Worm (Caenorhabditis elegans) whole organism, late embryonic: ENCODE results near the gene egl-44.

ENCODE experiments used
- ama-1 ChIP-seq: fragments of 150-350 bp; optimal IDR thresholded peaks from 2 replicates; lab custom pipeline; 2014
- ceh-22 ChIP-seq: sonication (generic microtip); optimal IDR thresholded peaks from 2 replicates; lab custom pipeline; 2017; ENCODE audit warnings: missing biosample characterization, missing genetic modification characterization
- ceh-6 ChIP-seq: fragments of 200-800 bp; sonication (Bioruptor generic); optimal IDR thresholded peaks from 2 replicates; lab custom pipeline; 2018; ENCODE audit warnings: mild to moderate bottlenecking, missing genetic modification characterization, missing compliant biosample characterization
- ceh-9 ChIP-seq: sonication (generic microtip); optimal IDR thresholded peaks from 2 replicates; lab custom pipeline; 2016; ENCODE audit warnings: mild to moderate bottlenecking, missing genetic modification characterization, inconsistent platforms, missing compliant biosample characterization
- mec-3 ChIP-seq: sonication (generic microtip); optimal IDR thresholded peaks from 2 replicates; lab custom pipeline; 2016; ENCODE audit warnings: borderline replicate concordance, missing genetic modification characterization, missing compliant biosample characterization
- nhr-11 ChIP-seq: fragments of 150-350 bp; optimal IDR thresholded peaks from 2 replicates; lab custom pipeline; 2014; ENCODE audit warnings: missing biosample characterization, missing genetic modification characterization
- pha-4 ChIP-seq: fragments of 150-350 bp; optimal IDR thresholded peaks from 2 replicates; lab custom pipeline; 2018; ENCODE audit warnings: missing biosample characterization, missing genetic modification reagents, missing genetic modification characterization
- pqm-1 ChIP-seq: sonication (generic microtip); optimal IDR thresholded peaks from 2 replicates; lab custom pipeline; 2016; ENCODE audit warnings: missing genetic modification characterization, missing compliant biosample characterization
- rnt-1 ChIP-seq: sonication (generic microtip); optimal IDR thresholded peaks from 2 replicates; lab custom pipeline; 2016; ENCODE audit warnings: missing genetic modification characterization, missing compliant biosample characterization
- unc-42 ChIP-seq: sonication (generic microtip); optimal IDR thresholded peaks from 2 replicates; lab custom pipeline; 2016; ENCODE audit warnings: missing genotype, missing genetic modification characterization, missing compliant biosample characterization
- unc-86 ChIP-seq: sonication (generic microtip); optimal IDR thresholded peaks from 2 replicates; lab custom pipeline; 2016; ENCODE audit warnings: missing genetic modification characterization, missing compliant biosample characterization

DNA sequence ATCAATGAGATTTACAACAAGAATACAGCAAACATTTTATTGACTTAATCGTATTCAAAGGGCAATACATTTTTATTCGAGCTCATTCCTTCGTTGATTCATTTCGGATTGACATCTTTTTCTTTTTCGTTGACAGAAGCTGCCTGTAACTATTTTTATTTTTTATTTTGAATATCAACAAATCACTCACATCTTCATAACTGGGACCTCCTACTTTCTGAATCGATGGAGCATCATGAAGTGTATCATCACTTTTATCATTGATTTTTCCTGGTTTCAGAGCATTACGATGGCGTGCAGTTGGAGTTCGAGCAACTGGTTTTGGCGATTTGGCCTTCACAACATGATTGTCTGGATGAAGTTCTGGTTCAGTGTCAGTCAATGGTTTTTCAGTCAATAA is 39.4 kb downstream of the egl-44 start, which contains the start of gene B0034.1:
- no peak for TF ChIP-seq ceh-6 (GFP tag; lab: Kevin White, UChicago)
- TF ChIP-seq nhr-11 (tag; lab: Kevin White, UChicago): no peak
- no peak for TF ChIP-seq mec-3
- no peak for TF ChIP-seq pqm-1
- no peak for TF ChIP-seq unc-86
- no peak for TF ChIP-seq pha-4
- TF ChIP-seq rnt-1 (tag; lab: Kevin White, UChicago): no peak
- TF ChIP-seq ama-1 (lab: Kevin White, UChicago): no peak
- TF ChIP-seq ceh-9: no peak
- TF ChIP-seq unc-42: no peak
- TF ChIP-seq ceh-22 (tag; lab: Kevin White, UChicago): no peak
